Worm (Caenorhabditis elegans) whole organism, L2 larva: ENCODE results near the gene nkat-1.

Experiments used
- ceh-82 ChIP-seq: fragments of 150-350 bp; optimal IDR thresholded peaks from 2 replicates; lab custom pipeline; 2014; ENCODE audit warnings: missing biosample characterization, missing genetic modification characterization
- lsy-2 ChIP-seq, 2 experiments: fragments of 150-350 bp in 1 of 2; sonication (generic microtip) in 1 of 2; optimal IDR thresholded peaks; 2 replicates each; lab custom pipeline; 2014 to 2017; ENCODE audit warnings: missing biosample characterization in 2 of 2, missing genetic modification characterization in 2 of 2
- mdl-1 ChIP-seq, 2 experiments: fragments of 150-350 bp in 1 of 2; sonication (generic microtip) in 1 of 2; optimal IDR thresholded peaks; 2 replicates each; lab custom pipeline; 2017; ENCODE audit warnings: missing biosample characterization in 2 of 2, missing genetic modification characterization in 2 of 2
- nhr-10 ChIP-seq: sonication (generic microtip); optimal IDR thresholded peaks from 2 replicates; lab custom pipeline; 2017; ENCODE audit warnings: missing biosample characterization, missing genetic modification characterization
- skn-1 ChIP-seq: sonication (generic microtip); optimal IDR thresholded peaks from 2 replicates; lab custom pipeline; 2017; ENCODE audit warnings: missing biosample characterization, missing genetic modification characterization
- ztf-1 ChIP-seq: fragments of 200-800 bp; sonication (Bioruptor generic); conservative IDR thresholded peaks from 2 replicates; pipeline ENCODE4 v1.3.6; 2022; ENCODE audit warnings: missing genetic modification characterization, missing compliant biosample characterization

DNA sequence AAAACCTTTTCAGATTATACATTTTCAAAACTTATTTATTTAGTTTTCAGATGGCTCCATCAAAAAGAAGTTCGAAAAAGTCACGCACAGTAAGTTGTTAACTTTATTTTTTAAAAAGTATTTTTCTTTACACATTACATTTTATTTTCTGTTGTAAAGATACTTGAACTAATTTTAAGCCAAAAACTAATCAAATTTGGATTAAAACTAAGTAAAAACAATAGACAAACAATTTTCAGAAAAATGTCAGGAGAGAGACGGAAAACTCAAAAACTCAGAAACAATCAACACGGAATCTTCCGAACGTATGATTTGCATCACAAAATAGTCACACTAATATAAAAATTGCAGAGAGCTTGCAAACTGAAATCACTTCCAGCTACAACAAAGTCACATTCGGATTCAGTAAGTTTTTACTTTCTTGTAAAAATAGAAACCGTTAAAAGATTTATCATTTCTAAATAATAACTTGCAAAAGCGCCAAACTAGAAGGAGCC, 2.0 kb upstream of the nkat-1 start, which contains the start of gene ceh-89:
- TF ChIP-seq ceh-82 (tag; lab: Kevin White, UChicago) (no peak), nhr-10 (tag; lab: Kevin White, UChicago) (no peak), lsy-2 (tag; optimal IDR thresholded peaks at IDR 0.05; lab: Kevin White, UChicago) (no peak), mdl-1 (tag; optimal IDR thresholded peaks at IDR 0.05; lab: Kevin White, UChicago) (no peak), skn-1 (tag; lab: Kevin White, UChicago) (no peak), ztf-1 (no peak)
